Fruit fly (Drosophila melanogaster): ENCODE measurements around the gene x16.

The x16 gene

DNA sequence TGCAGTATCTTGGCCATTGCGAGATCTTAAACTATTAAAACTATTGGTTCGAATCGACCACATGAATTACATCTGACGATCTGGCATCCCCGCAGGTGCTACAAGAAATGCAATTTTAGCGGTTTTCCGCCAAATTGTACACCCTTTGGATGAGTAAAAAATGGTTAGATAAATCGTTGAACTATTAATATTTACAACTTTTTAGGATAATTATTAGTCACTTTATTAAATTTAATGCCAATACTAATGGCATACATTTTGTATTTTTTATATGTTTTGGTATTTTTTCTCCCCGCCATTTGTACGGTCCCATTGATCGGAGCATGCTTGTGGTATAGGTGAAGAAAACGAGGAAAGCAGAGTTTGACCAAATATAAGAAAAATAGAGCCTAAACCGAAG lies 12.2 kb downstream of the x16 start, which contains the start of the genes Polr1F and Rat1 (continued):
- TF ChIP-seq CG6813 (GFP tag; optimal IDR thresholded peaks at IDR 0.05) (no peak), CG10565 (GFP tag; optimal IDR thresholded peaks at IDR 0.05) (no peak), CG1233 (GFP tag; optimal IDR thresholded peaks at IDR 0.05) (no peak), hkb (optimal IDR thresholded peaks at IDR 0.05) (no peak), hkb (GFP tag; IDR thresholded peaks at IDR 0.05) (no peak), CG6683 (GFP tag; optimal IDR thresholded peaks at IDR 0.05) (no peak), CG7963 (GFP tag; IDR thresholded peaks at IDR 0.05; ENCODE audit: partially characterized antibody) (no peak), Pdp1 (GFP tag; optimal IDR thresholded peaks at IDR 0.05) (peak; percentile 5 to 45), hb (GFP tag; IDR thresholded peaks at IDR 0.05; ENCODE audit: partially characterized antibody) (no peak), nerfin-1 (tag; optimal IDR thresholded peaks at IDR 0.05) (peak; percentile 55), twi (tag; optimal IDR thresholded peaks at IDR 0.05) (no peak), zf30C (GFP tag; optimal IDR thresholded peaks at IDR 0.05) (no peak), CG16813 (GFP tag; IDR thresholded peaks at IDR 0.05; ENCODE audit: partially characterized antibody) (no peak), HLH54F (GFP tag; optimal IDR thresholded peaks at IDR 0.05) (no peak), CG13424 (tag; optimal IDR thresholded peaks at IDR 0.05) (peak; percentile 13), unpg (GFP tag; optimal IDR thresholded peaks at IDR 0.05) (no peak), Ada2b (GFP tag; IDR thresholded peaks at IDR 0.05) (no peak), inv (GFP tag; IDR thresholded peaks at IDR 0.05; ENCODE audit: partially characterized antibody) (no peak), chm (GFP tag; IDR thresholded peaks at IDR 0.05) (no peak), chinmo (GFP tag; IDR thresholded peaks at IDR 0.05; ENCODE audit: partially characterized antibody) (no peak), tgo (GFP tag; IDR thresholded peaks at IDR 0.05) (no peak), bab2 (GFP tag; optimal IDR thresholded peaks at IDR 0.05) (no peak), sens (GFP tag) (peak; percentile 93), CG17359 (tag; optimal IDR thresholded peaks at IDR 0.05) (no peak), fd64A (GFP tag; optimal IDR thresholded peaks at IDR 0.05) (no peak), Atf-2 (GFP tag; optimal IDR thresholded peaks at IDR 0.05) (no peak), grn (GFP tag; optimal IDR thresholded peaks at IDR 0.05) (no peak), fd3F (GFP tag; optimal IDR thresholded peaks at IDR 0.05) (no peak), Doc2 (GFP tag; IDR thresholded peaks at IDR 0.05) (no peak), CG31388 (GFP tag; optimal IDR thresholded peaks at IDR 0.05) (no peak), CG12299 (tag; optimal IDR thresholded peaks at IDR 0.05) (peak; percentile 3), tin (GFP tag; optimal IDR thresholded peaks at IDR 0.05) (peak; percentile 15), CG2120 (GFP tag; optimal IDR thresholded peaks at IDR 0.05) (peak; percentile 69), CG11504 (tag; optimal IDR thresholded peaks at IDR 0.05) (no peak), D19B (GFP tag; optimal IDR thresholded peaks at IDR 0.05) (no peak), CG17912 (GFP tag; optimal IDR thresholded peaks at IDR 0.05) (no peak), NfI (GFP tag; optimal IDR thresholded peaks at IDR 0.05) (no peak), CG9876 (GFP tag; optimal IDR thresholded peaks at IDR 0.05) (no peak), NC2β (GFP tag; optimal IDR thresholded peaks at IDR 0.05) (no peak), Lim3 (GFP tag; IDR thresholded peaks at IDR 0.05) (no peak), ase (GFP tag; IDR thresholded peaks at IDR 0.05) (no peak), CG4328 (GFP tag; optimal IDR thresholded peaks at IDR 0.05) (no peak), luna (GFP tag; optimal IDR thresholded peaks at IDR 0.05) (no peak), BtbVII (GFP tag; optimal IDR thresholded peaks at IDR 0.05) (no peak), gce (GFP tag; IDR thresholded peaks at IDR 0.05) (no peak), stwl (tag; optimal IDR thresholded peaks at IDR 0.05) (peak; percentile 30), CG33213 (GFP tag; optimal IDR thresholded peaks at IDR 0.05) (peak; percentile 38), CG1792 (GFP tag; optimal IDR thresholded peaks at IDR 0.05) (no peak), CG15011 (GFP tag; optimal IDR thresholded peaks at IDR 0.05) (no peak), fru (optimal IDR thresholded peaks at IDR 0.05) (no peak), CG2129 (GFP tag; IDR thresholded peaks at IDR 0.05; ENCODE audit: partially characterized antibody) (no peak), Nf-YB (GFP tag; optimal IDR thresholded peaks at IDR 0.05) (no peak)

All from whole organism, embryonic.